Worm (Caenorhabditis elegans): Measurements from ENCODE around the gene F18E2.15.
A peak's percentile ranks its signal among the peaks of the same experiment; 100 is the strongest.

Gene F18E2.15

DNA sequence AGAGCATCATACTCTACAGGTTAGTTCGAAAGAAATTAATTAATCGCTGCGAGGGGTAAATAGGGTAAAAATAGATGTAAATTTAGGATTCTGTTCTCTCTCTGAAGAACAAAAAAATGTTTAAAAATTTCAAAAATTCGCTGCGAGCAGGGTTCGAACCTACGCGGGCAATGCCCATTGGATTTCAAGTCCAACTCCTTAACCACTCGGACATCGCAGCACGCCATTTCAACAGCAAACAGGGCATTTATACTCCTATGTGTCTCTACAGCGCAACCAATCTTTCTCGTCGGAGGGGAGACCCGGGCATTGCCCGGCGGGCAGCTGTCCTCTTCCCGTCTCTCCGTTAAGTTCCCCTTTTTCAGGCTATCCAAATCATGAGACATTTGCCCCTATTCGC is 19.4 kb upstream of the F18E2.15 start (continued):
- TF ChIP-seq nhr-12 (tag; optimal IDR thresholded peaks at IDR 0.05) (no peak), C34F6.9 (tag; optimal IDR thresholded peaks at IDR 0.05) (peak; percentile 38), alr-1 (tag; optimal IDR thresholded peaks at IDR 0.05) (no peak)

DNA sequence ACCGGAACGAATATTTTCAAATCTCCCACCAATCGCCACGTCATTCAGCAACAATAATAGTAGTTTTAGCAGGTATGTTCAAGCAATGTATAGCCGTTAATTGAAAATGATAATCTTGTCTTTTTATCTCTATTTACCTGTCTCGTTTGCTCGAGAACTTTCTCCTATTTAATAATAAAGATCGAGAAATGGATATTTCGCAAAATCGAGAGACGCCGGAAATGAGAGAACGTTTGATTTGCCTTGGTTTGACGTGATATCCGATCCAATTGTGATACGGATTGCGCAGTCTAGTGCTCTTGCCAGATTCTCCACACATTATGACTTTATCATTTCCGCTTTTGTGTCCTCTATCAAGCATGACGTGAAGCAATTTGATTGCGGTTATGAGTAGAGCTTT is 13.0 kb upstream of the F18E2.15 start:
- TF ChIP-seq ZK546.5 (tag; optimal IDR thresholded peaks at IDR 0.05) = no peak
- no peak for TF ChIP-seq lsy-2 (tag; optimal IDR thresholded peaks at IDR 0.05)
- TF ChIP-seq lin-11 (tag; optimal IDR thresholded peaks at IDR 0.05) = no peak
- no peak for TF ChIP-seq R02D3.7 (tag; optimal IDR thresholded peaks at IDR 0.05)
- no peak for TF ChIP-seq crh-2 (tag; optimal IDR thresholded peaks at IDR 0.05)
- no peak for TF ChIP-seq ztf-11 (tag; optimal IDR thresholded peaks at IDR 0.05)
- no peak for TF ChIP-seq nhr-23 (tag; optimal IDR thresholded peaks at IDR 0.05)
- no peak for TF ChIP-seq lin-39 (tag; optimal IDR thresholded peaks at IDR 0.05)
- no peak for TF ChIP-seq alr-1 (tag; optimal IDR thresholded peaks at IDR 0.05)
- TF ChIP-seq fos-1 (tag; optimal IDR thresholded peaks at IDR 0.05) = no peak
- no peak for TF ChIP-seq snpc-4 (tag; optimal IDR thresholded peaks at IDR 0.05)
- TF ChIP-seq unc-55 (GFP tag; optimal IDR thresholded peaks at IDR 0.05) = no peak
- no peak for TF ChIP-seq blmp-1 (tag; optimal IDR thresholded peaks at IDR 0.05; ENCODE audit: insufficient read depth)
- no peak for TF ChIP-seq sma-9 (GFP tag; optimal IDR thresholded peaks at IDR 0.05)
- no peak for TF ChIP-seq sma-9 (tag; optimal IDR thresholded peaks at IDR 0.05)

DNA sequence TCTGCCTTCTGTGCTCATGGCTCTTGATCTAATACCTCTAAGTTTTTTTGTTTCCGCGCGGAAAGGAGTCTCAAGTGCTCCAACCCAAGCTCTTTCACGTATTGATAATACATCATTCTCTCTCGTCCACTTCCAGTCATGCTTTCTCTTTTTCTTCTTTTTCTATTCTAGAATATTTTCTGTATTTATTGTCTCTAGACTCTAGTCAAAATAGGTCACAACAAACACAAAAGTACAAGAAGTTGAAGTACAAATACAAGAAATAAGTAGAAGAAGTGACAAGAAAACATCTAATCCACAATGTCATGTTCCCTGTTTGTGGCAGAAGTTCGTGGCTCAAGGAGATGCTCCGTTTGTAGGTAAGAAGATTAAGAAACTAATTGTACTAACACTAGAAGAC is 12.4 kb upstream of the F18E2.15 start, which contains the start of gene ZC455.1:
Gene ZC455.1 (plus strand): TSS at position 301 of the 400 bp plus-strand sequence.
- TF ChIP-seq nhr-129 (tag; optimal IDR thresholded peaks at IDR 0.05) (no peak), nhr-23 (tag; optimal IDR thresholded peaks at IDR 0.05) (no peak), nhr-21 (tag; optimal IDR thresholded peaks at IDR 0.05) (no peak), R02D3.7 (tag; optimal IDR thresholded peaks at IDR 0.05) (no peak), ZK546.5 (tag; optimal IDR thresholded peaks at IDR 0.05) (no peak), mab-5 (tag; optimal IDR thresholded peaks at IDR 0.05) (no peak), Y55F3AM.14 (GFP tag; optimal IDR thresholded peaks at IDR 0.05) (no peak), skn-1 (tag; optimal IDR thresholded peaks at IDR 0.05) (no peak), crh-2 (tag; optimal IDR thresholded peaks at IDR 0.05) (no peak), ztf-4 (tag; optimal IDR thresholded peaks at IDR 0.05) (no peak), fos-1 (tag; optimal IDR thresholded peaks at IDR 0.05) (no peak), aly-2 (tag; optimal IDR thresholded peaks at IDR 0.05) (no peak), ceh-82 (tag; optimal IDR thresholded peaks at IDR 0.05) (no peak), lsy-2 (tag; optimal IDR thresholded peaks at IDR 0.05) (no peak), nhr-25 (tag; optimal IDR thresholded peaks at IDR 0.05) (no peak)

- no peak for TF ChIP-seq nhr-23 (tag; optimal IDR thresholded peaks at IDR 0.05)
- TF ChIP-seq unc-39 (tag; optimal IDR thresholded peaks at IDR 0.05) = no peak
- no peak for TF ChIP-seq nhr-129 (tag; optimal IDR thresholded peaks at IDR 0.05)
- no peak for TF ChIP-seq mbf-1 (tag; optimal IDR thresholded peaks at IDR 0.05)
- TF ChIP-seq gmeb-1 (tag; optimal IDR thresholded peaks at IDR 0.05) = no peak
- TF ChIP-seq R02D3.7 (tag; optimal IDR thresholded peaks at IDR 0.05) = no peak
- no peak for TF ChIP-seq nhr-21 (tag; optimal IDR thresholded peaks at IDR 0.05)
- TF ChIP-seq lin-11 (tag; optimal IDR thresholded peaks at IDR 0.05) = no peak
- no peak for TF ChIP-seq mdl-1 (tag; optimal IDR thresholded peaks at IDR 0.05)
- TF ChIP-seq lsy-2 (tag; optimal IDR thresholded peaks at IDR 0.05) = no peak
- TF ChIP-seq nhr-77 (tag; optimal IDR thresholded peaks at IDR 0.05) = no peak
- no peak for TF ChIP-seq ceh-82 (tag; optimal IDR thresholded peaks at IDR 0.05)
- no peak for TF ChIP-seq ZK546.5 (tag; optimal IDR thresholded peaks at IDR 0.05)
- no peak for TF ChIP-seq ama-1 (optimal IDR thresholded peaks at IDR 0.05)
- no peak for TF ChIP-seq nhr-237 (tag; optimal IDR thresholded peaks at IDR 0.05)
- TF ChIP-seq aly-2 (tag; optimal IDR thresholded peaks at IDR 0.05) = no peak
These were observed 8.1 kb upstream of the F18E2.15 start, which contains the start of gene srt-43 for ce11 chrV:12768946-12769345. TSS of gene srt-43 (plus strand) at chrV:12769246.

DNA sequence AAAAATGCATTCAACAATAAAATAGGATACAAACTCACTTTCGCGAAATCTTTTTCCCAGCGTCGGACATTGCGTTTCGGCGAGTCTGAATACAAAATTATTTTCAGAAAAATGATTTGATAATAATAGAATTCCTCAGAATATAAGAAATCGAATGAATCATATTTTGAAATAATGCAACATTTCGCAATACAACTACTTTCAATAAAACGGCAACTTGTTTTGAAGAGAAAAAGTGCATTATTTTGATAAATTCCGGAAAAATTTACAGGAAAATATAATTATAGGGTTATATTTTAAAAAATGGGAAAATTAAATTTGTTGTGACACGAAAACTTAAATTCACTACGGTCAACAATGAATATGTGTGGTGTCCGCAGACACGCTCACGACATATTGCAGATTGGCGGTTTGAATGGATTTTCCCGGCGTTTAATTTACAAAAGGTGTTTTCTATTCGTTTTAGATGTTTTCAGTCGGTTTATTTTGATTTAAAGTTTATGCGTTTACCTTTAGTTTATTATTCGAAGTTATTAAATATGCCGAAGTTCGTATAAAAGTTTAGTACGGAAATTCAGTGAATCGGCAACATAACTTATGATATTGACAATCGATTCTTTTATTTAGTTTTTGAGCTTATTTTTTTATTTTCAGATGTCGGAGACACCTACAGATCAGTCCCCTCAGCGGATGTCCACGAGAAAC is 2.6 kb upstream of the F18E2.15 start, which contains the start of the genes abcf-1 and scc-3:
Gene abcf-1 (minus strand): TSS at position 85 of the 705 bp plus-strand sequence.
Gene scc-3 (plus strand): TSS at position 655 of the 705 bp plus-strand sequence.
- TF ChIP-seq peb-1 (tag; optimal IDR thresholded peaks at IDR 0.05) = no peak
- no peak for TF ChIP-seq nhr-77 (tag; optimal IDR thresholded peaks at IDR 0.05)
- TF ChIP-seq F13H6.1 (tag; optimal IDR thresholded peaks at IDR 0.05) = no peak
- TF ChIP-seq nhr-237 (tag; optimal IDR thresholded peaks at IDR 0.05) = no peak
- no peak for TF ChIP-seq dmd-4 (tag; optimal IDR thresholded peaks at IDR 0.05)
- TF ChIP-seq nhr-129 (tag; optimal IDR thresholded peaks at IDR 0.05) = peak; percentile 76
- TF ChIP-seq C34F6.9 (tag; optimal IDR thresholded peaks at IDR 0.05) = peak; percentile 61
- TF ChIP-seq elt-1 (tag; optimal IDR thresholded peaks at IDR 0.05) = no peak
- TF ChIP-seq mbf-1 (tag; optimal IDR thresholded peaks at IDR 0.05) = no peak
- TF ChIP-seq gmeb-1 (tag; optimal IDR thresholded peaks at IDR 0.05) = no peak
- no peak for TF ChIP-seq ZK546.5 (tag; optimal IDR thresholded peaks at IDR 0.05)
- TF ChIP-seq mab-5 (tag; optimal IDR thresholded peaks at IDR 0.05) = no peak
- peak; percentile 56 to 97 for TF ChIP-seq lsy-2 (tag; optimal IDR thresholded peaks at IDR 0.05)
- TF ChIP-seq lin-39 (tag; optimal IDR thresholded peaks at IDR 0.05) = no peak
- TF ChIP-seq nhr-23 (tag; optimal IDR thresholded peaks at IDR 0.05) = no peak
- no peak for TF ChIP-seq blmp-1 (tag; optimal IDR thresholded peaks at IDR 0.05; ENCODE audit: insufficient read depth)
- no peak for TF ChIP-seq skn-1 (tag; optimal IDR thresholded peaks at IDR 0.05)
- TF ChIP-seq sem-4 (tag; optimal IDR thresholded peaks at IDR 0.05) = no peak
- TF ChIP-seq ztf-1 (GFP tag; conservative IDR thresholded peaks at IDR 0.05) = no peak
- no peak for TF ChIP-seq nhr-25 (tag; optimal IDR thresholded peaks at IDR 0.05)
- TF ChIP-seq unc-62 (GFP tag; optimal IDR thresholded peaks at IDR 0.05) = no peak
- TF ChIP-seq nhr-10 (tag; optimal IDR thresholded peaks at IDR 0.05) = no peak
- no peak for TF ChIP-seq lin-11 (tag; optimal IDR thresholded peaks at IDR 0.05)
- no peak for TF ChIP-seq nhr-12 (tag; optimal IDR thresholded peaks at IDR 0.05)
- no peak for TF ChIP-seq ceh-82 (tag; optimal IDR thresholded peaks at IDR 0.05)
- TF ChIP-seq crh-2 (tag; optimal IDR thresholded peaks at IDR 0.05) = peak; percentile 35
- no peak for TF ChIP-seq aly-2 (tag; optimal IDR thresholded peaks at IDR 0.05)

Data from whole organism, L2 larva.